Worm (Caenorhabditis elegans) whole organism, L4 larva: ENCODE measurements around the gene srd-66.

Experiments
- D1046.2 ChIP-seq: fragments of 200-800 bp; sonication (Bioruptor generic); IDR thresholded peaks from 2 replicates; pipeline ENCODE4 v1.3.6; 2022; ENCODE audit warnings: missing genetic modification characterization, missing compliant biosample characterization
- F44E2.7 ChIP-seq: fragments of 200-800 bp; sonication (Bioruptor generic); IDR thresholded peaks from 2 replicates; pipeline ENCODE4 v2.1.2; 2022; ENCODE audit warnings: missing genetic modification characterization, missing compliant biosample characterization
- aha-1 ChIP-seq: fragments of 150-350 bp; peaks from one replicate; lab custom pipeline; 2014; ENCODE audit warnings: missing biosample characterization, missing genetic modification characterization
- aly-2 ChIP-seq: sonication (generic microtip); optimal IDR thresholded peaks from 2 replicates; lab custom pipeline; 2018; ENCODE audit warnings: missing biosample characterization, missing genetic modification characterization
- arid-1 ChIP-seq: fragments of 200-800 bp; sonication (Bioruptor generic); conservative IDR thresholded peaks from 2 replicates; pipeline ENCODE4 v1.3.6; 2022; ENCODE audit warnings: missing genetic modification reagents, missing genetic modification characterization, missing compliant biosample characterization
- attf-4 ChIP-seq: sonication (generic microtip); optimal IDR thresholded peaks from 3 replicates; lab custom pipeline; 2017; ENCODE audit warnings: missing biosample characterization, missing genetic modification characterization
- ceh-20 ChIP-seq: fragments of 200-800 bp; sonication (Bioruptor generic); IDR thresholded peaks from 2 replicates; pipeline ENCODE4 v1.3.6; 2022; ENCODE audit warnings: missing genetic modification reagents, missing genetic modification characterization, missing compliant biosample characterization
- ceh-28 ChIP-seq: fragments of 150-350 bp; optimal IDR thresholded peaks from 2 replicates; lab custom pipeline; 2014; ENCODE audit warnings: missing biosample characterization, missing genetic modification reagents, missing genetic modification characterization
- ceh-32 ChIP-seq: sonication (generic microtip); optimal IDR thresholded peaks from 2 replicates; lab custom pipeline; 2016; ENCODE audit warnings: mild to moderate bottlenecking, missing genetic modification characterization, missing compliant biosample characterization; ENCODE audit not compliant: poor library complexity
- ceh-44 ChIP-seq: fragments of 200-800 bp; sonication (Bioruptor generic); IDR thresholded peaks from 2 replicates; pipeline ENCODE4 v1.3.6; 2022; ENCODE audit warnings: missing genetic modification reagents, missing genetic modification characterization, missing compliant biosample characterization
- ces-1 ChIP-seq: fragments of 150-350 bp; sonication (generic microtip); optimal IDR thresholded peaks from 4 replicates; lab custom pipeline; 2014; ENCODE audit warnings: missing biosample characterization, missing genetic modification reagents, missing genetic modification characterization
- hmg-1.1 ChIP-seq: fragments of 200-800 bp; sonication (Bioruptor generic); IDR thresholded peaks from 2 replicates; pipeline ENCODE4 v1.3.6; 2022; ENCODE audit warnings: missing genetic modification reagents, missing genetic modification characterization, missing compliant biosample characterization
- lir-3 ChIP-seq: sonication (generic microtip); optimal IDR thresholded peaks from 2 replicates; lab custom pipeline; 2016; ENCODE audit warnings: mild to moderate bottlenecking, missing genetic modification characterization, missing compliant biosample characterization
- lsy-2 ChIP-seq, 2 experiments: fragments of 150-350 bp in 1 of 2; sonication (generic microtip) in 1 of 2; optimal IDR thresholded peaks; 2 replicates each; lab custom pipeline; 2014 to 2017; ENCODE audit warnings: missing biosample characterization in 2 of 2, missing genetic modification characterization in 2 of 2
- madf-5 ChIP-seq, 2 experiments: fragments of 200-800 bp; sonication (Bioruptor generic); IDR thresholded peaks; 2 replicates each; pipeline ENCODE4 v1.3.6; 2022; ENCODE audit warnings: missing compliant biosample characterization in 2 of 2, missing genetic modification characterization in 2 of 2
- madf-9 ChIP-seq: fragments of 200-800 bp; sonication (Bioruptor generic); conservative IDR thresholded peaks from 2 replicates; pipeline ENCODE4 v1.3.6; 2022; ENCODE audit warnings: missing genetic modification reagents, missing genetic modification characterization, missing compliant biosample characterization
- mep-1 ChIP-seq: fragments of 150-350 bp; sonication (generic microtip); optimal IDR thresholded peaks from 3 replicates; lab custom pipeline; 2014; ENCODE audit warnings: missing biosample characterization, missing genetic modification characterization
- mxl-3 ChIP-seq: fragments of 200-800 bp; sonication (Bioruptor generic); optimal IDR thresholded peaks from 2 replicates; lab custom pipeline; 2018; ENCODE audit warnings: mild to moderate bottlenecking, missing genetic modification characterization, missing compliant biosample characterization
- nhr-10 ChIP-seq: fragments of 150-350 bp; optimal IDR thresholded peaks from 2 replicates; lab custom pipeline; 2014; ENCODE audit warnings: missing biosample characterization, missing genetic modification characterization
- nhr-42 ChIP-seq: fragments of 200-800 bp; sonication (Bioruptor generic); IDR thresholded peaks from 2 replicates; pipeline ENCODE4 v1.3.6; 2022; ENCODE audit warnings: missing genetic modification characterization, missing compliant biosample characterization
- nhr-6 ChIP-seq: fragments of 150-350 bp; optimal IDR thresholded peaks from 2 replicates; lab custom pipeline; 2014; ENCODE audit warnings: missing biosample characterization, missing genetic modification characterization
- nhr-77 ChIP-seq: fragments of 150-350 bp; optimal IDR thresholded peaks from 2 replicates; lab custom pipeline; 2014; ENCODE audit warnings: missing biosample characterization, missing genetic modification characterization
- sdz-12 ChIP-seq: fragments of 200-800 bp; sonication (Bioruptor generic); optimal IDR thresholded peaks from 2 replicates; lab custom pipeline; 2018; ENCODE audit warnings: mild to moderate bottlenecking, missing genetic modification characterization, missing compliant biosample characterization
- set-16 ChIP-seq: fragments of 200-800 bp; sonication (Bioruptor generic); IDR thresholded peaks from 2 replicates; pipeline ENCODE4 v1.3.6; 2022; ENCODE audit warnings: missing genetic modification reagents, missing genetic modification characterization, missing compliant biosample characterization
- spr-1 ChIP-seq: sonication (generic microtip); optimal IDR thresholded peaks from 2 replicates; lab custom pipeline; 2016; ENCODE audit warnings: mild to moderate bottlenecking, missing genetic modification characterization, missing compliant biosample characterization
- tra-1 ChIP-seq: fragments of 200-800 bp; sonication (Bioruptor generic); IDR thresholded peaks from 2 replicates; pipeline ENCODE4 v1.3.6; 2022; ENCODE audit warnings: missing genetic modification reagents, missing genetic modification characterization, missing compliant biosample characterization
- unc-62 ChIP-seq, 3 experiments: fragments of 150-350 bp in 1 of 3; sonication (generic microtip); optimal IDR thresholded peaks in 2 of 3; peaks in 1 of 3; 1 replicate in 1 of 3; 2 replicates in 2 of 3; lab custom pipeline; 2014 to 2017; ENCODE audit warnings: missing biosample characterization in 3 of 3, missing genetic modification characterization in 3 of 3, missing genetic modification reagents in 3 of 3, missing genotype in 1 of 3
- zfp-2 ChIP-seq: sonication (generic microtip); optimal IDR thresholded peaks from 2 replicates; lab custom pipeline; 2016; ENCODE audit warnings: mild to moderate bottlenecking, missing genetic modification characterization, missing compliant biosample characterization
- zip-11 ChIP-seq: fragments of 200-800 bp; sonication (Bioruptor generic); IDR thresholded peaks from 2 replicates; pipeline ENCODE4 v1.3.6; 2022; ENCODE audit warnings: missing genetic modification characterization, missing compliant biosample characterization
- zip-2 ChIP-seq: fragments of 150-350 bp; optimal IDR thresholded peaks from 2 replicates; lab custom pipeline; 2014; ENCODE audit warnings: missing biosample characterization, missing genetic modification characterization
- ztf-7 ChIP-seq: fragments of 150-350 bp; optimal IDR thresholded peaks from 2 replicates; lab custom pipeline; 2014; ENCODE audit warnings: missing biosample characterization, missing genetic modification characterization

srd-66 gene

DNA sequence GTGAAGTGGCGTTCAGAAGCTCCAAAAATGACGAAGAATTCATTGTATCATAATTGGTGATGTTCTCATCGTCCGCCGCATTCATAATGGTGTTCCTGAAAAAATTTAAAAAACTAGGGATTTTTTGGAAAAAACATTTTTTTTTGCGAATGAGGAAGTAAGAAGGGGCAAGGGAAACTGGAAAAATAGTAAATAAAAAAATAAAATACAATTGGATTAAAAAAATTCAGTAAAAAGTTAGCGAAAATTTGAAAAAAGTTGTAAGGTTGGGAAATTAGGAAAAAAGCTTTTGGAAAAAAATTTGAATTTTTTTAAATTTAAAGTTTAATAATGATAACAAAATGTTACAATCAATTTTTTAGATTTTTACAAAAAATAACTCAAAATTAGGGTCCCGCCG lies 39.0 kb upstream of the srd-66 start, which contains the start of gene ckr-2 (continued):
- TF ChIP-seq ces-1: no peak
- TF ChIP-seq D1046.2: no peak
- no peak for TF ChIP-seq mxl-3 (GFP tag; lab: Kevin White, UChicago)

DNA sequence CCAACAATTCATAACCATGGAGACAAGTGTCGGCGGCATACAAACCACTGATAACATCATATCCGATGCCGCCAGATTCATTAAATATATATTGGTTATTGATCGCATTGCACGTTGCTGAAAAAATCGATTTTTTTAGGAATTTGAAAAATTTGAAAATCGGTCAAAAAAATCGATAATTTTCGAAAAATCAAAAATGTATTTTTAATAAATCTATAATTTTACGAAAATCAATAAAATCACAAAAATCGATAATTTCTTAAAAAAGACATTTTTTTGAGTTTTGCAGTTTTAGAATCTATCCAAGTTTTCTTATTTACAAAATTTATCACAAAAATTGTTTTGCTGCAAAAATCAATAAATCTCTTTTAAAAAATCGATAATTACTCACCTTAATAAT lies 33.0 kb upstream of the srd-66 start:
- TF ChIP-seq F44E2.7 (no peak), ces-1 (no peak), arid-1 (GFP tag; lab: Robert Waterston, UW) (no peak), ceh-28 (tag; lab: Kevin White, UChicago) (peak; percentile 87), aha-1 (tag; lab: Kevin White, UChicago) (peak; percentile 85)

DNA sequence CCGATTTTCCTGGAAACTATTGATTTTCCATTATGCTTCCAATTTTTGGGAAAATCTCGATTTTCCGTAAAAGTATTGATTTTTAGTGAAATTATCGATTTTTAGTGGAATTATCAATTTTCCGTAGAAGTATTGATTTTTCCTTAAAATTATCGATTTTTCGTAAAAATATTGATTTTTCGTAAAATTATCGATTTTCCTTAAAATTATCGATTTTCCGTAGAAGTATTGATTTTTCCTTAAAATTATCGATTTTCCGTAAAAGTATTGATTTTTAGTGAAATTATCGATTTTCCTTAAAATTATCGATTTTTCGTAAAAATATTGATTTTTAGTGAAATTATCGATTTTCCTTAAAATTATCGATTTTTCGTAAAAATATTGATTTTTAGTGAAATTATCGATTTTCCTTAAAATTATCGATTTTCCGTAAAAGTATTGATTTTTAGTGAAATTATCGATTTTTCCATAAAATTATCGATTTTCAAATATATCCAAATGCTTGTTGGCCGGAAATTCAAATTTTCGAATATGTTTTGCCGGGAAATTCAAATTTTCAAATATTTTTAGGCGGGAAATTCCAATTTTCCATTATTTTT lies 31.5 kb upstream of the srd-66 start:
- peak; percentile 96 for TF ChIP-seq ceh-28 (tag; lab: Kevin White, UChicago)

DNA sequence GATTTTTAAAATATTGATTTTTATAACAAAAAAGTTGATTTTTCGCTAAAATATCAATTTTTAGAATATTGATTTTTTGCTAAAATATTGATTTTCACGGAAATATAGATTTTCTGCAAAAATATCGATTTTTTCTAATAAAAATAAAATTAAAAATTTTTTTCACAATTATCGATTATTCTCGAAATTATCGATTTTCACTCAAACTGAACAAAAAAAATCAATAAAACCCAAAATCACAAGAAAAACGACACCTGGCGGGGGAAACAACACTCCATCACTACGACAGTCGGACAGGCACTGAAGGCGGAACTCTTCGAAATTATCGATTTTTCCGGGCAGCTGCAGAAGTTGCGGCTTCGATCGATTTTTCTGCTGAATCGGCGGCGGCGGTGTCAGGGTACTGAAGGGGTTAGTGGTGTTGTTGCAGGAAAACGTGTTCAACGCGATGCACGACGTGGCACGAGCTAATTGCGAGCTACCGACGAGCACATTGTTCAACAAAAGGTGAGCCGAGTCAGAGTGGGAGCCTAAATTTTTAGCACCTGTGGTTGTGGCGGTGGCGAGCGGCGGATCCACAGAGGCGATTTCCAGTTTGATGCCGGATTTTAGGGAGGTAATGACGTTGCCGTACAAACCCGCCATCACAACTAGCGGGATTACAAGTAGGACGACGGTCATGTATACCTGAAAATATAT lies 30.9 kb upstream of the srd-66 start:
- TF ChIP-seq nhr-77 (tag; lab: Kevin White, UChicago) (no peak), spr-1 (tag; lab: Kevin White, UChicago) (no peak), nhr-42 (GFP tag; lab: Robert Waterston, UW) (no peak), ceh-32 (no peak), ceh-28 (tag; lab: Kevin White, UChicago) (peak; percentile 77), set-16 (peak; percentile 39), ceh-20 (GFP tag; lab: Robert Waterston, UW) (no peak), aha-1 (tag; lab: Kevin White, UChicago) (peak; percentile 69), tra-1 (GFP tag; lab: Robert Waterston, UW) (no peak), D1046.2 (0 out of 2 replicates have a peak, but pooled peaks have one; percentile 65), mep-1 (no peak), sdz-12 (GFP tag; lab: Kevin White, UChicago) (no peak), zfp-2 (tag; lab: Kevin White, UChicago) (no peak), lir-3 (no peak), madf-9 (no peak), attf-4 (tag; lab: Kevin White, UChicago) (no peak), nhr-6 (no peak), lsy-2 (tag; optimal IDR thresholded peaks at IDR 0.05; lab: Kevin White, UChicago) (no peak), zip-2 (tag; lab: Kevin White, UChicago) (no peak), ztf-7 (tag; lab: Kevin White, UChicago) (no peak), zip-11 (GFP tag; lab: Robert Waterston, UW) (no peak), ceh-44 (GFP tag; lab: Robert Waterston, UW) (no peak)

DNA sequence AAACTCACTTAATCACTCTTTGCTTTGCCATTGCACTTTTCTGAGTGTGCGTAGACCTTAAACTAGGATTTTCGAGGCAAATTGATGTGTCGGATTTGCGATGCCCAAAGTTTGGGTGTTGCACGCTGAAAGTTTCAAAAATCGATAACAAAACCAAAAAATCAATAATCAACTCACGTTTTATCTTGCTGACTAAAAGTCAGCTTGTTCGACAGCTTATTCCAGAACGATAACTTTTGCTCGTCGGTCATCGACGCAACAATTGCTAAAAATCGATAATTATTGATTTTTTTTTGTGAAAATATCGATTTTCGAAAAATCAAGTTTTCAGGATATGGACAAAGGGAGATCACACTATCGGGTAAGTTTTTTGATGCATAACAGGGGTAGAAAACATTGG lies 30.1 kb upstream of the srd-66 start:
- TF ChIP-seq ceh-28 (tag; lab: Kevin White, UChicago) (peak; percentile 94), hmg-1.1 (no peak)

DNA sequence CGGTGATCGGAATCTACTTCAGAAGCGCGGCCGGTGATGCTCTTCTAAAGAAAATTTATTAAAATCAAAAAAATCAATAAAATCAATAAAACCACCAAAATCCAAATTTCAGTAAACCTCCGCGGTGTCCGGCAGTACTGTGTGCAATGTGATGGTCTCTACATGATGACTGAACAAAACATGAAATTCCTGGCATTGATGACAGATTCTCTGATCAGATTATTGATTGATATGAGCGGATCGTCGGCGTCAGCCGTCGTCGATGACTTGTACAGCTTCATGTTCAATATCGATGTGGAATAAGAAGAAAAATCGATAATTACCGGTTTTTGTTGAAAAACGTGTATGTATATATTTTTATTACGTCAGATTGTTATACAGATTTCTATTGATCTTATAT lies 26.4 kb upstream of the srd-66 start:
- no peak for TF ChIP-seq aly-2
- no peak for TF ChIP-seq madf-5 (GFP tag; IDR thresholded peaks at IDR 0.05; lab: Robert Waterston, UW)
- TF ChIP-seq unc-62 (GFP tag; optimal IDR thresholded peaks at IDR 0.05 in 1 of 2; lab: Kevin White, UChicago): peak in 1 of 2 experiments; percentile 62
- TF ChIP-seq unc-62 (tag; optimal IDR thresholded peaks at IDR 0.05; lab: Kevin White, UChicago): no peak
- TF ChIP-seq nhr-10 (tag; lab: Kevin White, UChicago): no peak
- peak; percentile 28 for TF ChIP-seq ceh-28 (tag; lab: Kevin White, UChicago)
- no peak for TF ChIP-seq lir-3
